Worm (Caenorhabditis elegans) whole organism, L3 larva: Measurements from ENCODE around the gene vmo-1.
"Not testable (repeated sequence)": the region's sequence is repeated elsewhere in the genome, so short reads cannot be mapped to it uniquely, and the experiment has no call there.

Experiments used
- elt-1 ChIP-seq: fragments of 150-350 bp; optimal IDR thresholded peaks from 2 replicates; lab custom pipeline; 2014; ENCODE audit warnings: missing biosample characterization, missing genetic modification characterization
- fkh-10 ChIP-seq: sonication (generic microtip); optimal IDR thresholded peaks from 2 replicates; lab custom pipeline; 2017; ENCODE audit warnings: missing biosample characterization, missing genetic modification reagents, missing genetic modification characterization
- nhr-76 ChIP-seq: fragments of 150-350 bp; sonication (generic microtip); optimal IDR thresholded peaks from 5 replicates; lab custom pipeline; 2014; ENCODE audit warnings: missing biosample characterization, missing genetic modification characterization
- snpc-4 ChIP-seq: fragments of 150-350 bp; optimal IDR thresholded peaks from 2 replicates; lab custom pipeline; 2014; ENCODE audit warnings: missing biosample characterization, missing genetic modification characterization
- unc-62 ChIP-seq: fragments of 150-350 bp; sonication (generic microtip); optimal IDR thresholded peaks from 4 replicates; lab custom pipeline; 2014; ENCODE audit warnings: missing biosample characterization, missing genetic modification reagents, missing genetic modification characterization

DNA sequence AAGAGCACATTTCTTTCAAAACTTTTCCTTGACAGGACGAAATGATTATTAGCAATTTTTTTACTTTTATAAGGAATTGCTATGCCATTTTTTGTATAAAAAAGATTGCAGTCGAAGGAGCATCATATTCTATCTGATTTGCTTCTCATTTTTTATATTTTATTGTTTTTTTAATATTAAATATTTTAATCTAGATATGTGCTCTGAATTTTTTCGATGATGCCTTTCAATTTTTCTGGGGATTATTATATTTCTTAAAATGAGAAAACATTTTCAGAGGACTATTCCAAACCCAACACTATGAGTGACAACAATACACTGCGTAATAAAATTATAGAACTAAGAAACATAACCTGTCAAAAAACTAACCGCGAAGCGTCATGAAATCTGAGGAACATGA, 16.1 kb upstream of the vmo-1 start, which contains the start of gene F26F2.4:
- not testable (repeated sequence) for TF ChIP-seq fkh-10 (GFP tag; lab: Kevin White, UChicago); nhr-76 (tag; lab: Kevin White, UChicago); elt-1; snpc-4 (tag; lab: Kevin White, UChicago); unc-62 (GFP tag; lab: Kevin White, UChicago)
